Fruit fly (Drosophila melanogaster): ENCODE results near the gene CG9117.

The CG9117 gene

dm6 chr2L:5990447-5990846 is 47.3 kb downstream of the CG9117 start:
- no peak for TF ChIP-seq noc (tag; optimal IDR thresholded peaks at IDR 0.05)

- no peak for TF ChIP-seq noc (tag; optimal IDR thresholded peaks at IDR 0.05)
These were observed 49.3 kb downstream of the CG9117 start for dm6 chr2L:5988115-5989092.
